Fruit fly (Drosophila melanogaster): ENCODE data around the gene Arl6IP1.

- TF ChIP-seq CG8478 (optimal IDR thresholded peaks at IDR 0.05) (no peak), CTCF (optimal IDR thresholded peaks at IDR 0.05) (no peak)
These were observed 28.9 kb downstream of the Arl6IP1 start for dm6 chr3R:16672213-16672706.
